Worm (Caenorhabditis elegans) whole organism, dauer: Measurements from ENCODE around the gene mars-1.

Experiments used
- unc-62 ChIP-seq: sonication (generic microtip); optimal IDR thresholded peaks from 2 replicates; lab custom pipeline; 2017; ENCODE audit warnings: missing biosample characterization, missing genetic modification reagents, missing genetic modification characterization

mars-1 gene

DNA sequence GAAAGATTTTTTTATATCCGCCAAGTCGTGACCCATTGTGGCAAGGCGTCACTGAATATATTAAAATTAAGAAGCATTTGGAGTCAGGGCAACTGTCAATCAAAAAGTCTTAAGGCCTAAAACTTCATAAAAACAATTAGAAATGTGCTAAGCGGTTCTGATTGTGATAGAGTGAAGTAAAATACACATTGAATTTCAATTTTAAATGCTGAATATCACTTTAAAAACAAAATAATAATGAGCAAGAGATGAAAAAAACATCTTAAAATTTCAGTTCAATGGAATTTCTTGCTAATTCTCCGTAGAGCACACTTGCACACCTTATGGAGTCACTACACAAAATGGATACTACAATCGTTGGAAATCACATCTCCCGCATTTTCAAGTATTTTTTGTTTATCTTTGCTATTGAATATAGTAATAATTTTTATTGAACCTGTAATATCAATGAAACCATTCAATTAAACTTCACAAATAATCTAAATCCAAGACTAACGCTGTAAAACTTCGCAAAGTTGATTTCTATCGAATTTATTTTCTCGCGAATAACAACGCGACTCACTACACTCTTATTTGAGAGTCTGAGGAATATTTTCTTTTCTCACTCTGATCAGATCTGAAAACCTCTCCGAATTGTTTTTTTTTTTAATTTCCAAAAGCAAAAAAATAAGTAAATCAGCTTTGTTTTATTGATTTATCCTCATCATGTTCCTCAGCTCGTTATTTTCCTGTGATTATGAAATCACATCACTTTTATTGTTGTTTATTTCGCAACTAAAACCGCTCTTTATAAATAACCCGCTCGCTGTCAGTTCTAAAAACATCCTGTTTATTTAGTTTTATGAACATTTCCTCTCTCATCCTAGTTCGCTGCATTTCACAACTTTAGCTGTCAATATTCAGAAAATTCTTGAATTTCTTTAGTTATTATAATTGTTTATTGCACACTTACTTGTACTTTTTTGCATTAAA, at the start of gene mars-1:
Gene mars-1 (minus strand): TSS at position 51 of the 972 bp plus-strand sequence.
- TF ChIP-seq unc-62, result no peak

ce11 chrIV:11681905-11682304, 46.6 kb upstream of the mars-1 start, which contains the start of gene ZK792.4:
ZK792.4 (minus strand) TSS chrIV:11682005.
- no peak for TF ChIP-seq unc-62

DNA sequence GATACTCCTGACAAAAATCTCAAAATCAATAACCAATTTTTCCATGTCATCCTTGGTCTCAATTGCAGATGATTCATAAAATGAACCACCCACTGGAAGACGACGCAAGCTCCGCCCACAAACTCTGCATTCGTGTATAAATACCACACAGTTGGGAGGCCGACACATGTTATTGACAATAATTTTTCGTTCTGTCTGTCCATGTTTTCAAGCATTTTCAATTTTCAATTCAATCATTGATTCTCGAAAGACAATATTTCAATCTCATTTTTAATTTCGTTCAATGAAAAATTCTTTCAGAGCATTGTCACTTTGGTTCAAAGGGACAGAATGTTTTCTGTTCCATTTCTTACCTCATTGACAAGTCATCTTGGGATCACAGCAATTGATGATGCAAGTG, 40.8 kb upstream of the mars-1 start, which contains the start of gene inx-9:
Gene inx-9 (plus strand): TSS at position 301 of the 400 bp plus-strand sequence.
- no peak for TF ChIP-seq unc-62

- TF ChIP-seq unc-62, result no peak
Observed at ce11 chrIV:11673543-11673942, 38.3 kb upstream of the mars-1 start, which contains the start of gene inx-8. inx-8 (plus strand) TSS chrIV:11673843.

- TF ChIP-seq unc-62, result no peak
Observed at ce11 chrIV:11668001-11668400, 32.7 kb upstream of the mars-1 start, which contains the start of gene atg-4.2. atg-4.2 (plus strand) TSS chrIV:11668024.

DNA sequence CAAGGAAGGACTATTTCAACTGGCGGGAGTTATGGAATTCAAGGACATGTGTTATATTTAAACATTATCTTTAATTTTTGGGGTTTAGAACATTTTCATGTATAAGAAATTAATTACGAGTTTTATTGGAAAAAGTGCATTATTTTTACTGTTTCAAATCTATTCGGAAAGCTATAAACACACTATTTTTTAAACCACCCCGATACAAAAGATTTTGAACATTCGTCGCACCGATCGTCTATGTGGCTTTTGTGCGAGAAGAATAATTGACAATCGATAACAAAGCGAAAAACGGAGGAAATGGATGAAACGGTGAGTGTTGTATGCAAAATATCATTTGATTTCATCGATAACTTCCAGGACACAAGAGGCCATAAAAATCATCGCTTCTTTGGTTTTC, 29.7 kb upstream of the mars-1 start, which contains the start of gene ZK809.9:
Gene ZK809.9 (plus strand): TSS at position 301 of the 400 bp plus-strand sequence.
- TF ChIP-seq unc-62, result no peak

DNA sequence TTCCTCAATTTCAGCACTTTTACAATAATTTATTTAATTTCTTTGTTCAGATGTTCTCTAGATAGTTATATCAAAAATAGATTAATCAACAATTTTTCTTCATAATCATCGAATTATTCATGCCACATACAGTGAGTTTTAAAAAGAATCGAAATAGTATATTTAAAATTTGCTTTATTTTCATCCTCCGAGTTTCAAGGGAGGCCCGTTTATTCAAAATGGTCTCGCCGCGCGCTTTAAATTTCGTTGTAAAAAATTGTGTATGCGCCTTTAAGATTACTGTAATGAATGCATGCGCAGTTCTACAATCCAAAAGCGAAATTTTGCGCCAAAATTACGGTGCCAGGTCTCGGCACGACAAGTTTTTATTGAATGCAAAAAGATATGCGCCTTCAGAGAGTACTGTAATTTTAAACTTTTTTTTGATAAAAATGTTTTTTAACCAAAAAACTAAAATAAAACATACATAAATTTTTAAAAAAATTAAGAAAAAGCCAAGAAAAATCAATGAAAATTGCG, 24.6 kb upstream of the mars-1 start, which contains the start of gene ZK792.1:
Gene ZK792.1 (plus strand): TSS at position 51 of the 519 bp plus-strand sequence.
- no peak for TF ChIP-seq unc-62

ce11 chrIV:11656144-11656780, 21.0 kb upstream of the mars-1 start, which contains the start of gene ZK809.5:
ZK809.5 (plus strand) TSS chrIV:11656730.
- no peak for TF ChIP-seq unc-62

DNA sequence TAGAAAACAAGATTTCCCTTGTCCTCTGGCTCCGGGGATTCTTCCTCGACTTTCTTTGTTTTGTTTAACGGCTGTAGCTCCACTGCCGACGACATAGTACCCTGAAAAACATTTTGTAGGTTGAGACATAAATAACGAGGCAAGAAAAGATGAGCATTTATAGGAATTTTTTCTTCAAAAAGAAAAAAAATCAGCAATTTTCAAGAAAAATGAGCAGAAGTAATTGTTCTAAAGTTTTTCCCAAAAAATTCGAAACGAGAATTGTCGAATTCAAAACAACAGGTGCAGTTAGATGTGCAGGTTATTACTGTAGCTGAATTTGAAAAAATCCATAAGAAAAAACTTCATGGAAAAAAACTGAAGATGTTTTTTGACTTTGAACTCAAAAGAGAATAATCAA, 20.1 kb upstream of the mars-1 start, which contains the start of gene ent-1:
Gene ent-1 (minus strand): TSS at position 101 of the 400 bp plus-strand sequence.
- TF ChIP-seq unc-62, result no peak

ce11 chrIV:11651965-11652453, 16.7 kb upstream of the mars-1 start, which contains the start of the genes acl-3 and ndub-6:
acl-3 (minus strand) TSS chrIV:11652023.
ndub-6 (plus strand) TSS chrIV:11652403.
- no peak for TF ChIP-seq unc-62

DNA sequence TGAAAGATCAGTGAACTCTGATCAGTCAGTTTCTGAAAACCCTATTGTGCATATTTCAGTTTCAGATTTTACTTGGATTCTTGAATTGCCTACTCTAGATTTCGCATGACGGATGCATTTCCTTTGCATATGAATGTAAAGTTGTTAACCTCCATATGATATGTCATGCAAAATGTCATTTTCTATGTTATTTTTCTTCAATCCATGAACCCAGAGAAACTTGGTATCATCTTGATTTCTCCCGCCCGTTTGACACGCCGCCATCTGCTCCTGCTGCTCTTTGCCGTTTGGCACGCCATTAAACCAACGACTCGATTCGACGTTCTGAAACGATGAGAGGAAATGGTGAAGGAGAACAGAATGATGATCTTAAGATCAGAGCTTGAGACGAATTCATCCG, 15.1 kb upstream of the mars-1 start:
- no peak for TF ChIP-seq unc-62

DNA sequence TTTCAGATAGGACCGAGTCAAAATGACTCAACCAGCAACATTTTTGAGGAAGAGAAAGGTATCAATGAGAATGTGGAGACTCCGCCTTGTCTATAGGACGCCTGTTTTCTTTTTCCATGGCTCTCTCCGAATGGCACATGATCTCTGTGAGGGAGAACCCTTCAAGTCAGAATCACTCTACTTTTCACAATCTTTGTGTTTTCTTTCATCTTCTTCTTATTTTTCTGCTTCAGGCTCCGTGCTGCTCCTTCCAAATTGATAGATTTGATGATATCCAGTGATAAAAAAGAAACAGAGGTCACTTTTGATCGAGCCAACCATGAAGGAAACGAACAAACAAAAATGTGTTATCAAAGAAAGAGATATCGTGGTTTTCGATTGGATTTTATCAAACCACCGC, 13.7 kb upstream of the mars-1 start, which contains the start of gene ZK809.8:
Gene ZK809.8 (minus strand): TSS at position 34 of the 400 bp plus-strand sequence.
- TF ChIP-seq unc-62, result no peak

DNA sequence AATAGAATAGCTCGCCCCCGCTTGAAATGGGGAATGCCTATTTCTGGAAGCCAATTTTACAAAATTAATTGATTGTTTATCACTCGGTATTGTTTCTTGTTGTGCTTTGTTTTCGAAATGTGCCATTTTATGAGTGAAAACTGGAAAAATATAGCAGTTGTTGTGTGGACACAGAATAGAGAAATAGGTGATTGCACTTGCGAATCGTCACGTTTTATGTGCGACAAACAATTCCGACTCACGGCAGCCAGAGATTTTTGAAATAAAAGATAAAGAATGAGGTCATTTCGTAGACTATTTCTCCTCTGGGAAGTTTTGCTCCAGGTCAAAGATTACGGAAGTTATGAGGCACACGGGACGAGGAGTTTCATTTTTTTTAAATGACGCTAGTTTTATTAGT, 11.6 kb upstream of the mars-1 start:
- TF ChIP-seq unc-62, result no peak

- TF ChIP-seq unc-62, result no peak
Observed at ce11 chrIV:11645354-11645753, 10.1 kb upstream of the mars-1 start.

ce11 chrIV:11644705-11645104, 9.4 kb upstream of the mars-1 start:
- no peak for TF ChIP-seq unc-62

ce11 chrIV:11643829-11644228, 8.5 kb upstream of the mars-1 start, which contains the start of gene prx-2:
prx-2 (plus strand) TSS chrIV:11644129.
- TF ChIP-seq unc-62, result no peak
